Worm (Caenorhabditis elegans) whole organism, L2 larva: ENCODE results near the gene T01C3.2.
"Not testable (repeated sequence)": the region's sequence is repeated elsewhere in the genome, so short reads cannot be mapped to it uniquely, and the experiment has no call there.

Experiments
- R02D3.7 ChIP-seq: fragments of 150-350 bp; optimal IDR thresholded peaks from 2 replicates; lab custom pipeline; 2014; ENCODE audit warnings: missing biosample characterization, missing genetic modification characterization
- blmp-1 ChIP-seq: sonication (generic microtip); optimal IDR thresholded peaks from 2 replicates; lab custom pipeline; 2017; ENCODE audit warnings: missing genetic modification characterization, mild to moderate bottlenecking, missing compliant biosample characterization, antibody characterized with exemption, moderate library complexity; ENCODE audit not compliant: insufficient read depth
- elt-3 ChIP-seq: sonication (generic microtip); optimal IDR thresholded peaks from 2 replicates; lab custom pipeline; 2017; ENCODE audit warnings: missing biosample characterization, missing genetic modification characterization
- lin-39 ChIP-seq: fragments of 150-350 bp; optimal IDR thresholded peaks from 2 replicates; lab custom pipeline; 2014; ENCODE audit warnings: missing biosample characterization, missing genetic modification reagents, missing genetic modification characterization
- nhr-237 ChIP-seq: fragments of 150-350 bp; optimal IDR thresholded peaks from 2 replicates; lab custom pipeline; 2014; ENCODE audit warnings: missing biosample characterization, missing genetic modification characterization
- nhr-25 ChIP-seq: fragments of 150-350 bp; sonication (generic microtip); optimal IDR thresholded peaks from 3 replicates; lab custom pipeline; 2014; ENCODE audit warnings: missing biosample characterization, missing genetic modification characterization
- unc-55 ChIP-seq: fragments of 150-350 bp; sonication (generic microtip); optimal IDR thresholded peaks from 3 replicates; lab custom pipeline; 2014; ENCODE audit warnings: missing biosample characterization, missing genetic modification reagents, missing genetic modification characterization
- ztf-1 ChIP-seq: fragments of 200-800 bp; sonication (Bioruptor generic); conservative IDR thresholded peaks from 2 replicates; pipeline ENCODE4 v1.3.6; 2022; ENCODE audit warnings: missing genetic modification characterization, missing compliant biosample characterization
- ztf-4 ChIP-seq: fragments of 150-350 bp; optimal IDR thresholded peaks from 2 replicates; lab custom pipeline; 2014; ENCODE audit warnings: missing biosample characterization, missing genetic modification characterization

ce11 chrV:15031373-15031772, 40.4 kb downstream of the T01C3.2 start, which contains the start of gene cng-1:
- TF ChIP-seq lin-39 (tag; lab: Kevin White, UChicago); ztf-4 (tag; lab: Kevin White, UChicago); blmp-1 (tag; lab: Kevin White, UChicago); nhr-237 (tag; lab: Kevin White, UChicago); elt-3; nhr-25 (tag; lab: Kevin White, UChicago); R02D3.7 (tag; lab: Kevin White, UChicago); unc-55 (GFP tag; lab: Kevin White, UChicago); ztf-1: not testable (repeated sequence)
